In genomic region chrX:5612977-5613376, dm6 we compare ENCODE assay signal across 1 fruit fly cellular context.
TF ChIP-seq lines count a peak whose summit lies in the region.

No protein-coding gene starts in this region.

TF ChIP-seq in whole organism, embryonic, 481 proteins besides CTCF, POLR2A, EP300 and RAD21 (continued from another document):
- TF ChIP-seq vfl (GFP tag; optimal IDR thresholded peaks at IDR 0.05; lab: Kevin White, UChicago) (no peak), sd (tag; optimal IDR thresholded peaks at IDR 0.05; lab: Kevin White, UChicago) (no peak), nmo (GFP tag; optimal IDR thresholded peaks at IDR 0.05; lab: Kevin White, UChicago) (peak; percentile 8), Hand (GFP tag; optimal IDR thresholded peaks at IDR 0.05; lab: Kevin White, UChicago) (no peak), gro (GFP tag; optimal IDR thresholded peaks at IDR 0.05; lab: Kevin White, UChicago) (no peak), Ets65A (GFP tag; lab: Kevin White, UChicago) (no peak), eyg (GFP tag; optimal IDR thresholded peaks at IDR 0.05; lab: Kevin White, UChicago) (no peak), Atf3 (GFP tag; optimal IDR thresholded peaks at IDR 0.05; lab: Kevin White, UChicago) (no peak), CG9437 (GFP tag; optimal IDR thresholded peaks at IDR 0.05; lab: Kevin White, UChicago) (no peak), Antp (GFP tag; optimal IDR thresholded peaks at IDR 0.05; lab: Kevin White, UChicago) (no peak), cwo (GFP tag; optimal IDR thresholded peaks at IDR 0.05; lab: Kevin White, UChicago) (no peak), h (optimal IDR thresholded peaks at IDR 0.05; lab: Kevin White, UChicago) (no peak), zfh2 (GFP tag; optimal IDR thresholded peaks at IDR 0.05; lab: Kevin White, UChicago) (no peak), wek (GFP tag; optimal IDR thresholded peaks at IDR 0.05; lab: Kevin White, UChicago) (no peak), Sry-δ (GFP tag; optimal IDR thresholded peaks at IDR 0.05; lab: Kevin White, UChicago) (no peak), exex (tag; optimal IDR thresholded peaks at IDR 0.05; lab: Kevin White, UChicago) (no peak), CG18619 (GFP tag; optimal IDR thresholded peaks at IDR 0.05; lab: Kevin White, UChicago) (no peak), CG6791 (GFP tag; IDR thresholded peaks at IDR 0.05; lab: Robert Waterston, UW; ENCODE audit: partially characterized antibody) (peak; percentile 64; the same call in 2 of the 3 replicates), tll (GFP tag; optimal IDR thresholded peaks at IDR 0.05; lab: Kevin White, UChicago) (no peak), Dbx (GFP tag; IDR thresholded peaks at IDR 0.05; lab: Robert Waterston, UW) (peak; percentile 29; the same call in 1 of the 3 replicates), CG7357 (GFP tag; IDR thresholded peaks at IDR 0.05; lab: Robert Waterston, UW) (no peak), Side (GFP tag; optimal IDR thresholded peaks at IDR 0.05; lab: Kevin White, UChicago) (no peak), CG3726 (GFP tag; IDR thresholded peaks at IDR 0.05; lab: Robert Waterston, UW) (no peak), CG2129 (GFP tag; IDR thresholded peaks at IDR 0.05; lab: Robert Waterston, UW; ENCODE audit: partially characterized antibody) (no peak), CG30020 (tag; optimal IDR thresholded peaks at IDR 0.05; lab: Kevin White, UChicago) (no peak), CG43689 (GFP tag; IDR thresholded peaks at IDR 0.05; lab: Robert Waterston, UW) (no peak), CG9932 (GFP tag; IDR thresholded peaks at IDR 0.05; lab: Robert Waterston, UW) (no peak; the same call in none of the 2 replicates), knrl (GFP tag; IDR thresholded peaks at IDR 0.05; lab: Robert Waterston, UW; ENCODE audit: partially characterized antibody) (peak; percentile 89), amos (GFP tag; IDR thresholded peaks at IDR 0.05; lab: Robert Waterston, UW; ENCODE audit: partially characterized antibody) (peak; percentile 86), CG10959 (GFP tag; IDR thresholded peaks at IDR 0.05; lab: Robert Waterston, UW) (no peak), Gsc (GFP tag; IDR thresholded peaks at IDR 0.05; lab: Robert Waterston, UW) (no peak), CG32532 (GFP tag; IDR thresholded peaks at IDR 0.05; lab: Robert Waterston, UW) (peak; percentile 39), CG30403 (GFP tag; optimal IDR thresholded peaks at IDR 0.05; lab: Kevin White, UChicago) (no peak), Hr78 (GFP tag; optimal IDR thresholded peaks at IDR 0.05; lab: Kevin White, UChicago) (no peak), pan (optimal IDR thresholded peaks at IDR 0.05; lab: Kevin White, UChicago) (no peak), pan (GFP tag; optimal IDR thresholded peaks at IDR 0.05 in 1 of 2, IDR thresholded peaks at IDR 0.05 in 1 of 2) (peak in 1 of 2 experiments; percentile 22), Optix (GFP tag; IDR thresholded peaks at IDR 0.05; lab: Robert Waterston, UW) (no peak), tup (GFP tag; optimal IDR thresholded peaks at IDR 0.05; lab: Kevin White, UChicago) (no peak), sr (GFP tag; IDR thresholded peaks at IDR 0.05; lab: Robert Waterston, UW) (no peak), HLHmδ (GFP tag; optimal IDR thresholded peaks at IDR 0.05; lab: Kevin White, UChicago) (no peak), Dip2 (GFP tag; IDR thresholded peaks at IDR 0.05; lab: Robert Waterston, UW) (peak; percentile 95), grau (tag; optimal IDR thresholded peaks at IDR 0.05; lab: Kevin White, UChicago) (no peak), CG17802 (tag; optimal IDR thresholded peaks at IDR 0.05; lab: Kevin White, UChicago) (no peak), CG10274 (GFP tag; optimal IDR thresholded peaks at IDR 0.05; lab: Kevin White, UChicago) (no peak), CG8359 (GFP tag; optimal IDR thresholded peaks at IDR 0.05; lab: Kevin White, UChicago; ENCODE audit: borderline replicate concordance) (no peak), CG14050 (GFP tag; IDR thresholded peaks at IDR 0.05; lab: Robert Waterston, UW) (no peak), Lhr (GFP tag; optimal IDR thresholded peaks at IDR 0.05; lab: Kevin White, UChicago) (peak; percentile 27), CG9609 (GFP tag; optimal IDR thresholded peaks at IDR 0.05; lab: Kevin White, UChicago) (no peak), CG31388 (GFP tag; optimal IDR thresholded peaks at IDR 0.05; lab: Kevin White, UChicago) (no peak), luna (GFP tag; optimal IDR thresholded peaks at IDR 0.05; lab: Kevin White, UChicago) (no peak), Dp (GFP tag; optimal IDR thresholded peaks at IDR 0.05; lab: Kevin White, UChicago) (peak; percentile 4), gsb (GFP tag; IDR thresholded peaks at IDR 0.05; lab: Robert Waterston, UW) (no peak), fru (optimal IDR thresholded peaks at IDR 0.05; lab: Kevin White, UChicago) (no peak), run (tag; optimal IDR thresholded peaks at IDR 0.05; lab: Kevin White, UChicago) (no peak), E2f1 (GFP tag; IDR thresholded peaks at IDR 0.05; lab: Robert Waterston, UW) (no peak), Hsf (GFP tag; optimal IDR thresholded peaks at IDR 0.05; lab: Kevin White, UChicago) (no peak), slbo (GFP tag; IDR thresholded peaks at IDR 0.05; lab: Robert Waterston, UW) (peak; percentile 56), CG4424 (GFP tag; optimal IDR thresholded peaks at IDR 0.05; lab: Kevin White, UChicago) (no peak), B-H2 (GFP tag; optimal IDR thresholded peaks at IDR 0.05; lab: Kevin White, UChicago) (no peak), shn (GFP tag; optimal IDR thresholded peaks at IDR 0.05; lab: Kevin White, UChicago) (no peak), Opbp (GFP tag; IDR thresholded peaks at IDR 0.05; lab: Robert Waterston, UW; ENCODE audit: partially characterized antibody) (peak; percentile 58; the same call in 2 of the 3 replicates), chm (GFP tag; IDR thresholded peaks at IDR 0.05; lab: Robert Waterston, UW) (no peak), rib (GFP tag; IDR thresholded peaks at IDR 0.05; lab: Robert Waterston, UW) (no peak), CG17186 (GFP tag; optimal IDR thresholded peaks at IDR 0.05; lab: Kevin White, UChicago) (no peak), CG6854 (GFP tag; optimal IDR thresholded peaks at IDR 0.05; lab: Kevin White, UChicago) (no peak), lola (GFP tag; optimal IDR thresholded peaks at IDR 0.05; lab: Kevin White, UChicago) (no peak), CG6689 (GFP tag; IDR thresholded peaks at IDR 0.05; lab: Robert Waterston, UW) (no peak), nau (GFP tag; optimal IDR thresholded peaks at IDR 0.05; lab: Kevin White, UChicago) (no peak), Atf-2 (GFP tag; optimal IDR thresholded peaks at IDR 0.05; lab: Kevin White, UChicago) (no peak)
